Fruit fly (Drosophila melanogaster) Kc167 (cell line): ENCODE data around the gene CG4066.

Experiments used
- Sin3A ChIP-seq: fragments of >200 bp; optimal IDR thresholded peaks from 2 replicates; lab custom pipeline; 2018; ENCODE audit warnings: missing external identifiers
- h ChIP-seq: fragments of >200 bp; optimal IDR thresholded peaks from 3 replicates; lab custom pipeline; 2018; ENCODE audit warnings: missing external identifiers
- insv ChIP-seq: fragments of >200 bp; optimal IDR thresholded peaks from 3 replicates; lab custom pipeline; 2018; ENCODE audit warnings: missing external identifiers
- psq ChIP-seq: fragments of >200 bp; optimal IDR thresholded peaks from 2 replicates; lab custom pipeline; 2017; ENCODE audit warnings: missing external identifiers
- ttk ChIP-seq: sonication (Bioruptor generic); optimal IDR thresholded peaks from 2 replicates; lab custom pipeline; 2017; ENCODE audit warnings: missing external identifiers

dm6 chr3R:12291872-12292271 is 19.3 kb upstream of the CG4066 start:
- TF ChIP-seq ttk (lab: Kevin White, UChicago) = no peak
- TF ChIP-seq insv (lab: Kevin White, UChicago) = no peak
- no peak for TF ChIP-seq psq
- TF ChIP-seq Sin3A (lab: Kevin White, UChicago) = no peak
- TF ChIP-seq h (lab: Kevin White, UChicago) = no peak
